Fruit fly (Drosophila melanogaster) Kc167 (cell line): ENCODE measurements around the gene CG5793.

Experiments
- Myc ChIP-seq: fragments of >200 bp; optimal IDR thresholded peaks from 2 replicates; lab custom pipeline; 2017; ENCODE audit warnings: missing external identifiers
- Sin3A ChIP-seq: fragments of >200 bp; optimal IDR thresholded peaks from 2 replicates; lab custom pipeline; 2018; ENCODE audit warnings: missing external identifiers
- h ChIP-seq: fragments of >200 bp; optimal IDR thresholded peaks from 3 replicates; lab custom pipeline; 2018; ENCODE audit warnings: missing external identifiers
- insv ChIP-seq: fragments of >200 bp; optimal IDR thresholded peaks from 3 replicates; lab custom pipeline; 2018; ENCODE audit warnings: missing external identifiers
- psq ChIP-seq: fragments of >200 bp; optimal IDR thresholded peaks from 2 replicates; lab custom pipeline; 2017; ENCODE audit warnings: missing external identifiers
- ttk ChIP-seq: sonication (Bioruptor generic); optimal IDR thresholded peaks from 2 replicates; lab custom pipeline; 2017; ENCODE audit warnings: missing external identifiers

DNA sequence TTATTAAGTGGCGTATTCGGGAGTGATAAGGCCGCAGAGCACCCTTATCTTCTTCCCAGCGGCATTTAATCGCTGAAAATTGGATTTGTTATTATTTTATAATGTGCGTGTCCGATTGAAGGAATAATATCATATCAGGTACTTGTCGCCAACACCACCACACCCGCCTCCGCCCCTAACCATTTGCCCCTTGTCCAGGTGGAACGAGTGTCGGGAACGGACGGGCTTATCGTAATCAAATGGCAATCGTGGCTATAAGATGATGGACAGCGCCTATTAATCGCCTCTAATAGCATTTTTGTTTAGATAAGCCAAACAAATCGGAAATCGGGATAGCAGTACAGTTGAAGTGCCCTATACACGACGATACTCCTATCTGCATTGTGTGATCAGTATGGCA, 49.2 kb upstream of the CG5793 start:
- no peak for TF ChIP-seq psq (lab: Kevin White, UChicago)
- no peak for TF ChIP-seq Sin3A (lab: Kevin White, UChicago)
- no peak for TF ChIP-seq Myc (lab: Kevin White, UChicago)
- no peak for TF ChIP-seq ttk
- no peak for TF ChIP-seq h (lab: Kevin White, UChicago)
- no peak for TF ChIP-seq insv (lab: Kevin White, UChicago)
